Worm (Caenorhabditis elegans): ENCODE data around the gene dyf-11.

dyf-11 gene

ce11 chrX:763452-763851 is at the start of gene dyf-11:
dyf-11 (plus strand) TSS chrX:763752.
- TF ChIP-seq unc-62 (GFP tag; optimal IDR thresholded peaks at IDR 0.05): no peak

- no peak for TF ChIP-seq unc-62 (GFP tag; optimal IDR thresholded peaks at IDR 0.05)
Measured at ce11 chrX:714398-714797, 49.2 kb upstream of the dyf-11 start, which contains the start of gene irk-2. irk-2 (minus strand) TSS chrX:714498.

- no peak for TF ChIP-seq unc-62 (GFP tag; optimal IDR thresholded peaks at IDR 0.05)
Measured at ce11 chrX:725868-726267, 37.7 kb upstream of the dyf-11 start, which contains the start of gene sli-1. sli-1 (minus strand) TSS chrX:725968.

ce11 chrX:726295-726694 is 37.3 kb upstream of the dyf-11 start:
- no peak for TF ChIP-seq unc-62 (GFP tag; optimal IDR thresholded peaks at IDR 0.05)

- no peak for TF ChIP-seq unc-62 (GFP tag; optimal IDR thresholded peaks at IDR 0.05)
Measured at ce11 chrX:727737-728136, 35.8 kb upstream of the dyf-11 start.

- TF ChIP-seq unc-62 (GFP tag; optimal IDR thresholded peaks at IDR 0.05): no peak
Measured at ce11 chrX:729062-729461, 34.5 kb upstream of the dyf-11 start.

- no peak for TF ChIP-seq unc-62 (GFP tag; optimal IDR thresholded peaks at IDR 0.05)
Measured at ce11 chrX:735572-735971, 28.0 kb upstream of the dyf-11 start, which contains the start of gene npr-19. npr-19 (minus strand) TSS chrX:735672.

ce11 chrX:736989-737388 is 26.6 kb upstream of the dyf-11 start:
- TF ChIP-seq unc-62 (GFP tag; optimal IDR thresholded peaks at IDR 0.05): no peak

ce11 chrX:748319-748718 is 15.2 kb upstream of the dyf-11 start:
- no peak for TF ChIP-seq unc-62 (GFP tag; optimal IDR thresholded peaks at IDR 0.05)

- no peak for TF ChIP-seq unc-62 (GFP tag; optimal IDR thresholded peaks at IDR 0.05)
Measured at ce11 chrX:759634-760033, 3.9 kb upstream of the dyf-11 start, which contains the start of gene aex-3. aex-3 (minus strand) TSS chrX:759734.

- TF ChIP-seq unc-62 (GFP tag; optimal IDR thresholded peaks at IDR 0.05): no peak
Measured at ce11 chrX:760579-760978, 3.0 kb upstream of the dyf-11 start.

ce11 chrX:768061-768646 is 4.6 kb downstream of the dyf-11 start, which contains the start of the genes trap-2 and ile-2:
trap-2 (minus strand) TSS chrX:768069.
ile-2 (plus strand) TSS chrX:768596.
- no peak for TF ChIP-seq unc-62 (GFP tag; optimal IDR thresholded peaks at IDR 0.05)

- TF ChIP-seq unc-62 (GFP tag; optimal IDR thresholded peaks at IDR 0.05): no peak
Measured at ce11 chrX:769550-769949, 6.0 kb downstream of the dyf-11 start.

ce11 chrX:770537-770936 is 7.0 kb downstream of the dyf-11 start, which contains the start of gene T04G9.7:
T04G9.7 (plus strand) TSS chrX:770837.
- no peak for TF ChIP-seq unc-62 (GFP tag; optimal IDR thresholded peaks at IDR 0.05)

- TF ChIP-seq unc-62 (GFP tag; optimal IDR thresholded peaks at IDR 0.05): no peak
Measured at ce11 chrX:772184-772583, 8.6 kb downstream of the dyf-11 start, which contains the start of gene T04G9.4. T04G9.4 (plus strand) TSS chrX:772476.

ce11 chrX:777421-777820 is 13.9 kb downstream of the dyf-11 start, which contains the start of gene nas-15:
nas-15 (plus strand) TSS chrX:777721.
- no peak for TF ChIP-seq unc-62 (GFP tag; optimal IDR thresholded peaks at IDR 0.05)

ce11 chrX:779259-779658 is 15.7 kb downstream of the dyf-11 start:
- TF ChIP-seq unc-62 (GFP tag; optimal IDR thresholded peaks at IDR 0.05): no peak

ce11 chrX:780027-780426 is 16.5 kb downstream of the dyf-11 start:
- TF ChIP-seq unc-62 (GFP tag; optimal IDR thresholded peaks at IDR 0.05): no peak

Data from whole organism, dauer.